Fruit fly (Drosophila melanogaster) whole organism, adult: Measurements from ENCODE around the gene LManIII.
A peak's percentile ranks its signal among the peaks of the same experiment; 100 is the strongest.

ENCODE experiments used
- CG11617 ChIP-seq: fragments of 200-800 bp; sonication (Bioruptor generic); optimal IDR thresholded peaks from 2 replicates; lab custom pipeline; 2017; ENCODE audit warnings: mild to moderate bottlenecking, missing biosample characterization, missing genetic modification reagents, missing genetic modification characterization
- CG12768 ChIP-seq: fragments of 200-800 bp; sonication (Bioruptor generic); optimal IDR thresholded peaks from 2 replicates; lab custom pipeline; 2017; ENCODE audit warnings: missing biosample characterization, missing genetic modification characterization, mild to moderate bottlenecking, moderate library complexity, missing genetic modification reagents
- CG14711 ChIP-seq: fragments of 200-800 bp; sonication (Bioruptor generic); optimal IDR thresholded peaks from 2 replicates; lab custom pipeline; 2018; ENCODE audit warnings: missing biosample characterization, mild to moderate bottlenecking, missing genetic modification characterization, moderate library complexity
- CG1620 ChIP-seq: fragments of 200-800 bp; sonication (Bioruptor generic); optimal IDR thresholded peaks from 2 replicates; lab custom pipeline; 2016; ENCODE audit warnings: missing biosample characterization, missing genetic modification characterization
- CG33017 ChIP-seq: fragments of 200-800 bp; sonication (Bioruptor generic); optimal IDR thresholded peaks from 2 replicates; lab custom pipeline; 2018; ENCODE audit warnings: missing biosample characterization, mild to moderate bottlenecking, missing genetic modification characterization, moderate library complexity
- CG5204 ChIP-seq: fragments of 200-800 bp; sonication (Bioruptor generic); optimal IDR thresholded peaks from 2 replicates; lab custom pipeline; 2016; ENCODE audit warnings: missing biosample characterization, missing genetic modification characterization
- CG7045 ChIP-seq: fragments of 200-800 bp; sonication (Bioruptor generic); optimal IDR thresholded peaks from 2 replicates; lab custom pipeline; 2017; ENCODE audit warnings: missing biosample characterization, mild to moderate bottlenecking, missing genetic modification characterization
- CG7101 ChIP-seq: fragments of 200-800 bp; sonication (Bioruptor generic); optimal IDR thresholded peaks from 2 replicates; lab custom pipeline; 2018; ENCODE audit warnings: missing biosample characterization, mild to moderate bottlenecking, missing genetic modification characterization, moderate library complexity
- Clk ChIP-seq: fragments of 200-800 bp; sonication (Bioruptor generic); optimal IDR thresholded peaks from 2 replicates; lab custom pipeline; 2017; ENCODE audit warnings: missing biosample characterization, missing genetic modification characterization
- Crg-1 ChIP-seq: fragments of 200-800 bp; sonication (Bioruptor generic); optimal IDR thresholded peaks from 2 replicates; lab custom pipeline; 2016; ENCODE audit warnings: missing biosample characterization, missing genetic modification characterization
- Hr96 ChIP-seq: fragments of 200-800 bp; sonication (Bioruptor generic); optimal IDR thresholded peaks from 2 replicates; lab custom pipeline; 2016; ENCODE audit warnings: missing biosample characterization, missing genetic modification characterization
- Mnt ChIP-seq: fragments of 200-800 bp; sonication (Bioruptor generic); optimal IDR thresholded peaks from 2 replicates; lab custom pipeline; 2016; ENCODE audit warnings: missing biosample characterization, mild to moderate bottlenecking, missing genetic modification characterization
- bab1 ChIP-seq: fragments of 200-800 bp; sonication (Bioruptor generic); optimal IDR thresholded peaks from 3 replicates; lab custom pipeline; 2019; ENCODE audit warnings: missing biosample characterization, mild to moderate bottlenecking, missing genetic modification characterization, moderate library complexity
- cic ChIP-seq: fragments of 200-800 bp; sonication (Bioruptor generic); optimal IDR thresholded peaks from 2 replicates; lab custom pipeline; 2017; ENCODE audit warnings: missing biosample characterization, mild to moderate bottlenecking, missing genetic modification characterization, moderate library complexity
- cnc ChIP-seq, 2 experiments: fragments of >200 bp; optimal IDR thresholded peaks; 2 replicates each; lab custom pipeline; 2017
- kay ChIP-seq: fragments of 200-800 bp; sonication (Bioruptor generic); peaks from one replicate; lab custom pipeline; 2016; ENCODE audit warnings: missing biosample characterization, missing genetic modification characterization, borderline replicate concordance
- ovo ChIP-seq: fragments of 200-800 bp; sonication (Bioruptor generic); optimal IDR thresholded peaks from 2 replicates; lab custom pipeline; 2016; ENCODE audit warnings: missing biosample characterization, missing genetic modification characterization
- pad ChIP-seq: fragments of 200-800 bp; sonication (Bioruptor generic); optimal IDR thresholded peaks from 3 replicates; lab custom pipeline; 2017; ENCODE audit warnings: missing biosample characterization, missing genetic modification characterization, mild to moderate bottlenecking, moderate library complexity, missing genetic modification reagents
- tj ChIP-seq: fragments of 200-800 bp; sonication (Bioruptor generic); optimal IDR thresholded peaks from 3 replicates; lab custom pipeline; 2017; ENCODE audit warnings: missing biosample characterization, mild to moderate bottlenecking, missing genetic modification characterization, moderate library complexity
- toe ChIP-seq: fragments of 200-800 bp; sonication (Bioruptor generic); optimal IDR thresholded peaks from 2 replicates; lab custom pipeline; 2016; ENCODE audit warnings: missing biosample characterization, missing genetic modification characterization

The LManIII gene

dm6 chr2L:8747480-8747879, 21.0 kb downstream of the LManIII start:
- TF ChIP-seq CG7045 (GFP tag; lab: Kevin White, UChicago): no peak
- no peak for TF ChIP-seq Hr96
- no peak for TF ChIP-seq Mnt (GFP tag; lab: Kevin White, UChicago)
- TF ChIP-seq bab1: no peak
- TF ChIP-seq Crg-1: no peak
- TF ChIP-seq CG11617 (GFP tag; lab: Kevin White, UChicago): no peak
- TF ChIP-seq kay: no peak
- TF ChIP-seq tj (GFP tag; lab: Kevin White, UChicago): no peak
- TF ChIP-seq CG12768 (GFP tag; lab: Kevin White, UChicago): no peak
- no peak for TF ChIP-seq cic (GFP tag; lab: Kevin White, UChicago)
- no peak for TF ChIP-seq CG14711 (tag; lab: Kevin White, UChicago)

dm6 chr2L:8746350-8746759, 22.2 kb downstream of the LManIII start:
- TF ChIP-seq CG5204 (GFP tag; lab: Kevin White, UChicago) (no peak), cnc (optimal IDR thresholded peaks at IDR 0.05; lab: Kevin White, UChicago) (no peak), CG1620 (GFP tag; lab: Kevin White, UChicago) (no peak)

dm6 chr2L:8743082-8743481, 25.4 kb downstream of the LManIII start:
- TF ChIP-seq Crg-1: no peak

DNA sequence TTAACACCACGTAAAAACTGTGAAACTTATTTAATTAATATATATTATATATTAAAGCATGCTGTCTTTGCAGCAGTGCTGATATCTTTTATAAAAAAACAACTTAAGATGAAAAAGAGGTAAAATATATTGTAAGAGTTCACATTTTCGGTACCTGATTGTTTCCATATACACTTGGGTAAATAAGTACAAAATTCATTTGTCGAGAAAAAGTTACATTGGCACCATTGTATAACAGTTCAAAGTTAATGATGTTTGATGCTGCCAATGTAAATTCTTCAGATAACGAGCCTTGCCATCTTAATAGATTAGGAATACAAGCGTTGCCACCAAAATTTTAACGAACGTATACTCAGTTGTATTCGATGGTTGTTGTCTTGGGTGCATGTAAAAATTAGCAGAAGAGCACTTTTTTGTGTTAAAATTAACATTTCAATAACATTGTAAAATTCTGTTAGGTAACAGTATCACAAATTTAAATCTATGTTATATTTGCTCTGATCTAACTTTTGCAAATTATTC, 27.7 kb downstream of the LManIII start:
- TF ChIP-seq ovo (GFP tag; lab: Kevin White, UChicago) (peak; percentile 8), kay (no peak)

dm6 chr2L:8739984-8740756, 28.3 kb downstream of the LManIII start, which contains the start of gene raw:
Gene raw, minus strand, starts transcription at chr2L:8740660.
- TF ChIP-seq Clk (GFP tag; lab: Kevin White, UChicago) (no peak), ovo (GFP tag; lab: Kevin White, UChicago) (peak; percentile 63), CG11617 (GFP tag; lab: Kevin White, UChicago) (peak; percentile 26), Mnt (GFP tag; lab: Kevin White, UChicago) (peak; percentile 88), kay (peak; percentile 98), CG12768 (GFP tag; lab: Kevin White, UChicago) (peak; percentile 55), pad (GFP tag; lab: Kevin White, UChicago) (peak; percentile 30), Crg-1 (peak; percentile 36), CG7101 (tag; lab: Kevin White, UChicago) (no peak), CG7045 (GFP tag; lab: Kevin White, UChicago) (peak; percentile 17), cnc (optimal IDR thresholded peaks at IDR 0.05; lab: Kevin White, UChicago) (no peak), cic (GFP tag; lab: Kevin White, UChicago) (peak; percentile 85), tj (GFP tag; lab: Kevin White, UChicago) (peak; percentile 30)

DNA sequence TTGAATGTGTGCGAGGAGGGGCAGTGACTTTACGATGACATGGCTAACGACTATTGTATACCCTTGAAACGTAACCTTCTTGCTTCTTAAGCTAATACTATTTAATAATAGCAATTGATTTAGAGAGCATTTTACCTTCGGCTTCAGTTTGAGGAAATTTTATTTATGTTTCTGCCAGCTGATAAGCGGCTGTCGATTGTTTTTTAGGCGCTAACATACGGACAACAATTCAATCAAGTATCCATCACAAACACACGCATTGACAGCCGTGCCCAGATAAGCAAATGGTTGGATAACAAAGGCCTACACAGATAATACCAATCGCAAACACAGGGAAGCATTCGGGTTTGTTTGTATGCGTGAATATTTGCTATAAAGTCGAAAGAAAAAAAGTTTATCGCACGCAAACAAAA, 30.3 kb downstream of the LManIII start:
- TF ChIP-seq pad (GFP tag; lab: Kevin White, UChicago): peak; percentile 66
- TF ChIP-seq cic (GFP tag; lab: Kevin White, UChicago): peak; percentile 8
- peak; percentile 17 for TF ChIP-seq CG7101 (tag; lab: Kevin White, UChicago)
- TF ChIP-seq CG1620 (GFP tag; lab: Kevin White, UChicago): no peak
- TF ChIP-seq kay: peak; percentile 68

- TF ChIP-seq CG7045 (GFP tag; lab: Kevin White, UChicago) (no peak), Crg-1 (no peak), cnc (optimal IDR thresholded peaks at IDR 0.05; lab: Kevin White, UChicago) (no peak), CG5204 (GFP tag; lab: Kevin White, UChicago) (no peak), CG7101 (tag; lab: Kevin White, UChicago) (no peak), ovo (GFP tag; lab: Kevin White, UChicago) (no peak), CG11617 (GFP tag; lab: Kevin White, UChicago) (no peak), Clk (GFP tag; lab: Kevin White, UChicago) (no peak)
Measured at dm6 chr2L:8736383-8736782, 32.1 kb downstream of the LManIII start.

dm6 chr2L:8735572-8735996, 32.9 kb downstream of the LManIII start:
- TF ChIP-seq Clk (GFP tag; lab: Kevin White, UChicago) (no peak), kay (peak; percentile 82), Crg-1 (no peak), CG33017 (peak; percentile 49), tj (GFP tag; lab: Kevin White, UChicago) (peak; percentile 43), CG5204 (GFP tag; lab: Kevin White, UChicago) (no peak), Hr96 (no peak), cic (GFP tag; lab: Kevin White, UChicago) (peak; percentile 52), CG12768 (GFP tag; lab: Kevin White, UChicago) (no peak), CG11617 (GFP tag; lab: Kevin White, UChicago) (peak; percentile 32), CG7101 (tag; lab: Kevin White, UChicago) (peak; percentile 36), pad (GFP tag; lab: Kevin White, UChicago) (peak; percentile 18), ovo (GFP tag; lab: Kevin White, UChicago) (no peak), toe (GFP tag; lab: Kevin White, UChicago) (no peak), bab1 (peak; percentile 34), CG14711 (tag; lab: Kevin White, UChicago) (no peak), Mnt (GFP tag; lab: Kevin White, UChicago) (peak; percentile 75)
